Worm (Caenorhabditis elegans): ENCODE results near the gene alkb-8.

DNA sequence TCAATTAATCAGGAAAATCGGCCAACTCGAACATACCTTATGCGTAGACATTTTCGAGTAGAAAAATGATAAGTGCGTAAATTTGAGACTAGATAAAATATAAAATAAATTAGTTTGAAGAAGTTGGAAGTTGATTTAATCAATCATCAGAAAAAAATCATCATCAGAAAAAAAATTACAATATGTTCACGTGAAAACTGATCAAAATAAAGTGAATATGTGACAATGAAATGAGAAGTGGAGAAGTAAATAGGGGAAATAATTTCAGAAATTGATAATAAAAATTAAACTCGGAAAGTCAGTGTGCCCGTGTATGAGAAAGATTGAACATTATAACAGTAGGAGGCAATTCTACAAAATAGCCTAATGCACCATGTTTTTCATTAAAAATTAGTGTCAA lies 20.4 kb downstream of the alkb-8 start, which contains the start of gene F34D10.9:
- TF ChIP-seq F39B2.1 (GFP tag; IDR thresholded peaks at IDR 0.05) = no peak
- TF ChIP-seq snpc-1.3 (tag; optimal IDR thresholded peaks at IDR 0.05; ENCODE audit: insufficient read depth) = no peak
- TF ChIP-seq lin-35 (GFP tag; optimal IDR thresholded peaks at IDR 0.05) = no peak
- no peak for TF ChIP-seq somi-1 (GFP tag; optimal IDR thresholded peaks at IDR 0.05)
- TF ChIP-seq ztf-28 (GFP tag; IDR thresholded peaks at IDR 0.05) = no peak
- no peak for TF ChIP-seq zim-3 (tag; optimal IDR thresholded peaks at IDR 0.05)
- no peak for TF ChIP-seq dpl-1 (GFP tag; optimal IDR thresholded peaks at IDR 0.05)
- no peak for TF ChIP-seq ama-1 (optimal IDR thresholded peaks at IDR 0.05)
- TF ChIP-seq ama-1 (GFP tag; optimal IDR thresholded peaks at IDR 0.05) = no peak

Measured in whole organism, young adult.